Fruit fly (Drosophila melanogaster) Kc167 (cell line): ENCODE measurements around the gene yellow-f.

Experiments
- Sin3A ChIP-seq: fragments of >200 bp; optimal IDR thresholded peaks from 2 replicates; lab custom pipeline; 2018; ENCODE audit warnings: missing external identifiers
- psq ChIP-seq: fragments of >200 bp; optimal IDR thresholded peaks from 2 replicates; lab custom pipeline; 2017; ENCODE audit warnings: missing external identifiers

DNA sequence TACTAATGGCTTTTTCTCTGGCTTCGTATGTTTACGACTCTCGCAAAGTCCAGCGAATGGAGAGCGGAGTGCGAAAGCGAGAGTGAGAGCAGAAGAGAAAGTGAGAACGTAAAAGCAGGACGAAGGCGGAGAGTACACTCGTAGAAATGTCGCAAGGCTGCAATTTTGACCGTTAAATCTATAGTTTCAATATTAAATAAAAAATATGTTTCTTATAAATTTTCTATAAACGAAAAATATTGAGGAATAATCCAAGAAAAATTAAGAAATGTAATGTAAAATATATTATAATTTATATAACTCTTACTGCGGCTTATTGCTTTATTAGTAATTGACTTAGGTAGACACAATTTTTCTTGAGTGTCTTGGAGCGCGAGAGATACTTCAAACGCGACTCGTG is 18.6 kb downstream of the yellow-f start:
- TF ChIP-seq Sin3A (lab: Kevin White, UChicago): no peak
- no peak for TF ChIP-seq psq (lab: Kevin White, UChicago)
